Fruit fly (Drosophila melanogaster) whole organism, embryonic: ENCODE data around the gene CG14227.

Experiments
- Atf3 ChIP-seq: fragments of 200-800 bp; sonication (Bioruptor generic); optimal IDR thresholded peaks from 3 replicates; lab custom pipeline; 2016; ENCODE audit warnings: missing biosample characterization, missing genetic modification characterization
- Atf6 ChIP-seq: fragments of 200-800 bp; sonication (Bioruptor generic); IDR thresholded peaks from 2 replicates; pipeline ENCODE4 v1.3.6; 2022; ENCODE audit warnings: missing biosample characterization, missing genetic modification characterization
- Bteb2 ChIP-seq: fragments of 200-800 bp; sonication (Bioruptor generic); optimal IDR thresholded peaks from 2 replicates; lab custom pipeline; 2016; ENCODE audit warnings: missing biosample characterization, missing genetic modification characterization
- CG11504 ChIP-seq: fragments of 200-800 bp; sonication (Bioruptor generic); optimal IDR thresholded peaks from 3 replicates; lab custom pipeline; 2019; ENCODE audit warnings: missing biosample characterization, mild to moderate bottlenecking, missing genetic modification characterization, moderate library complexity
- CG11560 ChIP-seq: fragments of 200-800 bp; sonication (Bioruptor generic); IDR thresholded peaks from 3 replicates; pipeline ENCODE4 v1.3.6; 2022; ENCODE audit warnings: missing biosample characterization, missing genetic modification characterization
- CG14441 ChIP-seq: fragments of 200-800 bp; sonication (Bioruptor generic); IDR thresholded peaks from 2 replicates; pipeline ENCODE4 v1.3.6; 2022; ENCODE audit warnings: missing biosample characterization, missing genetic modification characterization
- CG1529 ChIP-seq: fragments of 200-800 bp; sonication (Bioruptor generic); optimal IDR thresholded peaks from 3 replicates; lab custom pipeline; 2018; ENCODE audit warnings: missing biosample characterization, missing genetic modification characterization
- CG17829 ChIP-seq: fragments of 200-800 bp; optimal IDR thresholded peaks from 2 replicates; lab custom pipeline; 2019; ENCODE audit warnings: missing biosample characterization, mild to moderate bottlenecking, missing genetic modification characterization, moderate library complexity
- CG18262 ChIP-seq: fragments of 200-800 bp; optimal IDR thresholded peaks from 3 replicates; lab custom pipeline; 2019; ENCODE audit warnings: missing biosample characterization, mild to moderate bottlenecking, missing genetic modification characterization, moderate library complexity
- CG2202 ChIP-seq: fragments of 200-800 bp; sonication (Bioruptor generic); optimal IDR thresholded peaks from 2 replicates; lab custom pipeline; 2018; ENCODE audit warnings: missing biosample characterization, mild to moderate bottlenecking, missing genetic modification characterization
- CG33557 ChIP-seq: fragments of 200-800 bp; sonication (Bioruptor generic); optimal IDR thresholded peaks from 2 replicates; lab custom pipeline; 2019; ENCODE audit warnings: missing biosample characterization, mild to moderate bottlenecking, missing genetic modification characterization, moderate library complexity
- CG4360 ChIP-seq: fragments of 200-800 bp; sonication (Bioruptor generic); IDR thresholded peaks from 2 replicates; pipeline ENCODE4 v1.3.6; 2022; ENCODE audit warnings: missing biosample characterization, missing genetic modification characterization
- CG5953 ChIP-seq: fragments of 200-800 bp; sonication (Bioruptor generic); IDR thresholded peaks from 2 replicates; pipeline ENCODE4 v1.3.6; 2022; ENCODE audit warnings: missing biosample characterization, missing genetic modification characterization
- CG6254 ChIP-seq: fragments of 200-800 bp; sonication (Bioruptor generic); optimal IDR thresholded peaks from 3 replicates; lab custom pipeline; 2017; ENCODE audit warnings: mild to moderate bottlenecking, missing biosample characterization, missing genetic modification reagents, missing genetic modification characterization
- CG8388 ChIP-seq: fragments of 200-800 bp; sonication (Bioruptor generic); optimal IDR thresholded peaks from 2 replicates; lab custom pipeline; 2019; ENCODE audit warnings: missing biosample characterization, mild to moderate bottlenecking, missing genetic modification characterization, moderate library complexity
- D ChIP-seq, 2 experiments: fragments of 200-800 bp in 1 of 2; fragments of >200 bp in 1 of 2; sonication (Bioruptor generic) in 1 of 2; optimal IDR thresholded peaks; 2 replicates in 1 of 2; 3 replicates in 1 of 2; lab custom pipeline; 2017; ENCODE audit warnings: mild to moderate bottlenecking in 1 of 2, missing biosample characterization in 1 of 2, missing genetic modification characterization in 1 of 2, missing genetic modification reagents in 1 of 2
- Dad ChIP-seq: fragments of 200-800 bp; sonication (Bioruptor generic); optimal IDR thresholded peaks from 3 replicates; lab custom pipeline; 2016; ENCODE audit warnings: missing biosample characterization, missing genetic modification characterization
- Dfd ChIP-seq, 2 experiments: fragments of >200 bp; optimal IDR thresholded peaks; 2 replicates each; lab custom pipeline; 2017; ENCODE audit warnings: missing biosample characterization in 2 of 2, missing genetic modification characterization in 2 of 2
- Doc2 ChIP-seq: fragments of 200-800 bp; sonication (Bioruptor generic); IDR thresholded peaks from 2 replicates; pipeline ENCODE4 v1.3.6; 2022; ENCODE audit warnings: missing biosample characterization, missing genetic modification characterization
- E2f1 ChIP-seq: fragments of 200-800 bp; sonication (Bioruptor generic); IDR thresholded peaks from 2 replicates; pipeline ENCODE4 v1.3.6; 2022; ENCODE audit warnings: missing biosample characterization, missing genetic modification characterization
- E2f2 ChIP-seq: fragments of 200-800 bp; sonication (Bioruptor generic); IDR thresholded peaks from 2 replicates; pipeline ENCODE4 v1.3.6; 2022; ENCODE audit warnings: missing biosample characterization, missing genetic modification characterization
- Fer3 ChIP-seq: fragments of 200-800 bp; sonication (Bioruptor generic); optimal IDR thresholded peaks from 2 replicates; lab custom pipeline; 2018; ENCODE audit warnings: missing biosample characterization, mild to moderate bottlenecking, missing genetic modification characterization, moderate library complexity
- GATAe ChIP-seq: fragments of 200-800 bp; sonication (Bioruptor generic); conservative IDR thresholded peaks from 2 replicates; pipeline ENCODE4 v1.3.6; 2022; ENCODE audit warnings: missing biosample characterization, missing genetic modification characterization
- Gsc ChIP-seq: fragments of 200-800 bp; sonication (Bioruptor generic); IDR thresholded peaks from 2 replicates; pipeline ENCODE4 v1.3.6; 2022; ENCODE audit warnings: missing biosample characterization, missing genetic modification characterization
- HLH3B ChIP-seq: fragments of 200-800 bp; sonication (Bioruptor generic); IDR thresholded peaks from 2 replicates; pipeline ENCODE4 v1.3.6; 2022; ENCODE audit warnings: missing biosample characterization, missing genetic modification characterization
- HmgZ ChIP-seq: fragments of 200-800 bp; sonication (Bioruptor generic); optimal IDR thresholded peaks from 2 replicates; lab custom pipeline; 2018; ENCODE audit warnings: missing biosample characterization, mild to moderate bottlenecking, missing genetic modification characterization
- MTF-1 ChIP-seq: fragments of 200-800 bp; sonication (Bioruptor generic); optimal IDR thresholded peaks from 2 replicates; lab custom pipeline; 2018; ENCODE audit warnings: missing biosample characterization, mild to moderate bottlenecking, missing genetic modification characterization, borderline replicate concordance
- NFAT ChIP-seq: fragments of 200-800 bp; sonication (Bioruptor generic); IDR thresholded peaks from 2 replicates; pipeline ENCODE4 v1.3.6; 2022; ENCODE audit warnings: missing biosample characterization, missing genetic modification characterization
- Sry-β ChIP-seq: fragments of 200-800 bp; sonication (Bioruptor generic); optimal IDR thresholded peaks from 2 replicates; lab custom pipeline; 2018; ENCODE audit warnings: missing biosample characterization, mild to moderate bottlenecking, missing genetic modification characterization, moderate library complexity
- ab ChIP-seq: fragments of 200-800 bp; sonication (Bioruptor generic); optimal IDR thresholded peaks from 2 replicates; lab custom pipeline; 2016; ENCODE audit warnings: missing biosample characterization, missing genetic modification characterization
- ap ChIP-seq: fragments of 200-800 bp; sonication (Bioruptor generic); IDR thresholded peaks from 2 replicates; pipeline ENCODE4 v1.3.6; 2022; ENCODE audit warnings: missing biosample characterization, missing genetic modification characterization
- ara ChIP-seq: fragments of 200-800 bp; sonication (Bioruptor generic); IDR thresholded peaks from 2 replicates; pipeline ENCODE4 v1.3.6; 2022; ENCODE audit warnings: missing biosample characterization, missing genetic modification characterization
- cad ChIP-seq: fragments of >200 bp; optimal IDR thresholded peaks from 2 replicates; lab custom pipeline; 2017; ENCODE audit warnings: missing biosample characterization, missing genetic modification characterization
- cato ChIP-seq: fragments of 200-800 bp; sonication (Bioruptor generic); optimal IDR thresholded peaks from 2 replicates; lab custom pipeline; 2016; ENCODE audit warnings: missing biosample characterization, missing genetic modification characterization, borderline replicate concordance
- danr ChIP-seq: fragments of 200-800 bp; sonication (Bioruptor generic); IDR thresholded peaks from 2 replicates; pipeline ENCODE4 v1.3.6; 2022; ENCODE audit warnings: missing biosample characterization, missing genetic modification characterization
- dati ChIP-seq: fragments of 200-800 bp; sonication (Bioruptor generic); IDR thresholded peaks from 2 replicates; pipeline ENCODE4 v1.3.6; 2022; ENCODE audit warnings: missing biosample characterization, missing genetic modification characterization
- en ChIP-seq: fragments of 200-800 bp; sonication (Bioruptor generic); optimal IDR thresholded peaks from 2 replicates; lab custom pipeline; 2016; ENCODE audit warnings: missing biosample characterization, missing genetic modification characterization
- gcm2 ChIP-seq: fragments of 200-800 bp; sonication (Bioruptor generic); optimal IDR thresholded peaks from 2 replicates; lab custom pipeline; 2016; ENCODE audit warnings: missing biosample characterization, missing genetic modification characterization
- gem ChIP-seq: fragments of 200-800 bp; sonication (Bioruptor generic); optimal IDR thresholded peaks from 2 replicates; lab custom pipeline; 2019; ENCODE audit warnings: missing biosample characterization, mild to moderate bottlenecking, missing genetic modification characterization, moderate library complexity
- hth ChIP-seq: fragments of >200 bp; optimal IDR thresholded peaks from 2 replicates; lab custom pipeline; 2017; ENCODE audit warnings: inconsistent platforms
- klu ChIP-seq: fragments of 200-800 bp; sonication (Bioruptor generic); IDR thresholded peaks from 2 replicates; pipeline ENCODE4 v1.3.6; 2022; ENCODE audit warnings: missing biosample characterization, missing genetic modification characterization
- lab ChIP-seq: fragments of 200-800 bp; sonication (Bioruptor generic); optimal IDR thresholded peaks from 3 replicates; lab custom pipeline; 2017; ENCODE audit warnings: missing biosample characterization, missing genetic modification characterization, mild to moderate bottlenecking, moderate library complexity, missing genetic modification reagents
- odd ChIP-seq: fragments of 200-800 bp; sonication (Bioruptor generic); optimal IDR thresholded peaks from 2 replicates; lab custom pipeline; 2017; ENCODE audit warnings: missing biosample characterization, mild to moderate bottlenecking, missing genetic modification characterization
- pnt ChIP-seq: fragments of 200-800 bp; sonication (Bioruptor generic); optimal IDR thresholded peaks from 3 replicates; lab custom pipeline; 2016; ENCODE audit warnings: missing biosample characterization, missing genetic modification characterization
- ranshi ChIP-seq: fragments of 200-800 bp; sonication (Bioruptor generic); IDR thresholded peaks from 2 replicates; pipeline ENCODE4 v1.3.6; 2022; ENCODE audit warnings: missing biosample characterization, missing genetic modification characterization
- sd ChIP-seq: fragments of 200-800 bp; sonication (Bioruptor generic); optimal IDR thresholded peaks from 3 replicates; lab custom pipeline; 2018; ENCODE audit warnings: missing biosample characterization, mild to moderate bottlenecking, missing genetic modification characterization, moderate library complexity
- shn ChIP-seq: fragments of 200-800 bp; sonication (Bioruptor generic); optimal IDR thresholded peaks from 3 replicates; lab custom pipeline; 2016; ENCODE audit warnings: missing biosample characterization, missing genetic modification characterization
- sima ChIP-seq: fragments of 200-800 bp; sonication (Bioruptor generic); optimal IDR thresholded peaks from 2 replicates; lab custom pipeline; 2016; ENCODE audit warnings: missing biosample characterization, missing genetic modification characterization
- sqz ChIP-seq: fragments of 200-800 bp; sonication (Bioruptor generic); optimal IDR thresholded peaks from 3 replicates; lab custom pipeline; 2018; ENCODE audit warnings: missing biosample characterization, mild to moderate bottlenecking, missing genetic modification characterization
- tx ChIP-seq: fragments of 200-800 bp; sonication (Bioruptor generic); optimal IDR thresholded peaks from 2 replicates; lab custom pipeline; 2016; ENCODE audit warnings: missing biosample characterization, missing genetic modification characterization
- yki ChIP-seq: fragments of >200 bp; optimal IDR thresholded peaks from 3 replicates; lab custom pipeline; 2018
- zf30C ChIP-seq: fragments of 200-800 bp; sonication (Bioruptor generic); optimal IDR thresholded peaks from 3 replicates; lab custom pipeline; 2018; ENCODE audit warnings: missing biosample characterization, mild to moderate bottlenecking, missing genetic modification characterization

The CG14227 gene

dm6 chrX:19666991-19667409 lies 21.7 kb downstream of the CG14227 start, which contains the start of gene Zw (continued):
- TF ChIP-seq HLH3B (GFP tag; lab: Robert Waterston, UW) (peak; percentile 63), CG18262 (peak; percentile 24), Sry-β (GFP tag; lab: Kevin White, UChicago) (no peak), Dad (GFP tag; lab: Kevin White, UChicago) (no peak), Atf6 (GFP tag; lab: Robert Waterston, UW) (no peak), GATAe (GFP tag; lab: Robert Waterston, UW) (peak; percentile 13; the same call in 1 of the 2 replicates), lab (GFP tag; lab: Kevin White, UChicago) (peak; percentile 29), CG11560 (no peak), CG6254 (no peak), sqz (GFP tag; lab: Kevin White, UChicago) (peak; percentile 5), CG11504 (peak; percentile 35), ranshi (GFP tag; lab: Robert Waterston, UW) (peak; percentile 49; the same call in 1 of the 2 replicates), E2f2 (GFP tag; lab: Robert Waterston, UW) (peak; percentile 35; the same call in 1 of the 2 replicates), Gsc (0 out of 2 replicates have a peak, but pooled peaks have one; percentile 16), D (optimal IDR thresholded peaks at IDR 0.05; lab: Kevin White, UChicago) (no peak), D (GFP tag; optimal IDR thresholded peaks at IDR 0.05; lab: Kevin White, UChicago) (no peak), CG2202 (tag; lab: Kevin White, UChicago) (no peak), gem (tag; lab: Kevin White, UChicago) (peak; percentile 59), klu (peak; percentile 35; the same call in 1 of the 2 replicates), tx (GFP tag; lab: Kevin White, UChicago) (no peak), yki (no peak), gcm2 (no peak), CG1529 (GFP tag; lab: Kevin White, UChicago) (peak; percentile 0), Fer3 (peak; percentile 48), ap (GFP tag; lab: Robert Waterston, UW) (no peak), sima (GFP tag; lab: Kevin White, UChicago) (no peak), sd (tag; lab: Kevin White, UChicago) (no peak), MTF-1 (GFP tag; lab: Kevin White, UChicago) (no peak), Bteb2 (GFP tag; lab: Kevin White, UChicago) (no peak), E2f1 (peak; percentile 38; the same call in 1 of the 2 replicates), CG14441 (GFP tag; lab: Robert Waterston, UW) (peak; percentile 40; the same call in 1 of the 2 replicates), zf30C (GFP tag; lab: Kevin White, UChicago) (no peak), hth (lab: Kevin White, UChicago) (no peak), ara (peak; percentile 36; the same call in 1 of the 2 replicates), cad (GFP tag; lab: Kevin White, UChicago) (no peak), CG33557 (peak; percentile 29), CG17829 (tag; lab: Kevin White, UChicago) (peak; percentile 18), Dfd (GFP tag; optimal IDR thresholded peaks at IDR 0.05; lab: Kevin White, UChicago) (no peak), CG8388 (GFP tag; lab: Kevin White, UChicago) (no peak), NFAT (GFP tag; lab: Robert Waterston, UW) (peak; percentile 81), danr (GFP tag; lab: Robert Waterston, UW) (no peak), cato (GFP tag; lab: Kevin White, UChicago) (no peak), en (peak; percentile 0), CG4360 (GFP tag; lab: Robert Waterston, UW) (peak; percentile 80), odd (no peak), CG5953 (GFP tag; lab: Robert Waterston, UW) (no peak), Atf3 (GFP tag; lab: Kevin White, UChicago) (peak; percentile 6), ab (GFP tag; lab: Kevin White, UChicago) (peak; percentile 6), Doc2 (GFP tag; lab: Robert Waterston, UW) (no peak), dati (GFP tag; lab: Robert Waterston, UW) (no peak), pnt (GFP tag; lab: Kevin White, UChicago) (peak; percentile 30), HmgZ (tag; lab: Kevin White, UChicago) (peak; percentile 62), shn (GFP tag; lab: Kevin White, UChicago) (peak; percentile 35)
